Fruit fly (Drosophila melanogaster) whole organism, embryonic: ENCODE results near the gene CG13114.
A peak's percentile ranks its signal among the peaks of the same experiment; 100 is the strongest.

Experiments used
- Asciz ChIP-seq: fragments of 200-800 bp; sonication (Bioruptor generic); optimal IDR thresholded peaks from 2 replicates; lab custom pipeline; 2017; ENCODE audit warnings: missing biosample characterization, mild to moderate bottlenecking, missing genetic modification characterization, missing genetic modification reagents
- BEAF-32 ChIP-seq: fragments of 200-800 bp; sonication (Bioruptor generic); optimal IDR thresholded peaks from 3 replicates; lab custom pipeline; 2017; ENCODE audit warnings: missing biosample characterization, missing genetic modification characterization, mild to moderate bottlenecking, moderate library complexity, missing genetic modification reagents
- CG11560 ChIP-seq: fragments of 200-800 bp; sonication (Bioruptor generic); IDR thresholded peaks from 3 replicates; pipeline ENCODE4 v1.3.6; 2022; ENCODE audit warnings: missing biosample characterization, missing genetic modification characterization
- CG14860 ChIP-seq: fragments of 200-800 bp; sonication (Bioruptor generic); IDR thresholded peaks from 3 replicates; pipeline ENCODE4 v1.3.6; 2022; ENCODE audit warnings: missing biosample characterization, missing genetic modification characterization; ENCODE audit not compliant: partially characterized antibody
- CG14965 ChIP-seq: fragments of 200-800 bp; sonication (Bioruptor generic); optimal IDR thresholded peaks from 2 replicates; lab custom pipeline; 2016; ENCODE audit warnings: missing biosample characterization, missing genetic modification characterization, borderline replicate concordance
- CG15269 ChIP-seq: fragments of 200-800 bp; sonication (Bioruptor generic); optimal IDR thresholded peaks from 2 replicates; lab custom pipeline; 2018; ENCODE audit warnings: missing biosample characterization, mild to moderate bottlenecking, missing genetic modification characterization, moderate library complexity
- CG15514 ChIP-seq: fragments of 200-800 bp; sonication (Bioruptor generic); optimal IDR thresholded peaks from 3 replicates; lab custom pipeline; 2017; ENCODE audit warnings: missing biosample characterization, missing genetic modification characterization, mild to moderate bottlenecking, moderate library complexity, missing genetic modification reagents
- CG2129 ChIP-seq: fragments of 200-800 bp; sonication (Bioruptor generic); IDR thresholded peaks from 2 replicates; pipeline ENCODE4 v1.3.6; 2022; ENCODE audit warnings: missing biosample characterization, missing genetic modification characterization; ENCODE audit not compliant: partially characterized antibody
- CG2712 ChIP-seq: fragments of 200-800 bp; optimal IDR thresholded peaks from 3 replicates; lab custom pipeline; 2019; ENCODE audit warnings: missing biosample characterization, mild to moderate bottlenecking, missing genetic modification characterization, moderate library complexity
- CG32767 ChIP-seq: fragments of 200-800 bp; sonication (Bioruptor generic); IDR thresholded peaks from 2 replicates; pipeline ENCODE4 v1.3.6; 2022; ENCODE audit warnings: missing biosample characterization, missing genetic modification characterization
- CG4282 ChIP-seq: fragments of 200-800 bp; sonication (Bioruptor generic); optimal IDR thresholded peaks from 2 replicates; lab custom pipeline; 2016; ENCODE audit warnings: missing biosample characterization, missing genetic modification characterization
- CG43689 ChIP-seq: fragments of 200-800 bp; sonication (Bioruptor generic); IDR thresholded peaks from 2 replicates; pipeline ENCODE4 v1.3.6; 2022; ENCODE audit warnings: missing biosample characterization, missing genetic modification characterization
- CG4730 ChIP-seq: fragments of 200-800 bp; sonication (Bioruptor generic); IDR thresholded peaks from 2 replicates; pipeline ENCODE4 v1.3.6; 2022; ENCODE audit warnings: missing biosample characterization, missing genetic modification characterization
- CG5180 ChIP-seq: fragments of 200-800 bp; sonication (Bioruptor generic); optimal IDR thresholded peaks from 3 replicates; lab custom pipeline; 2017; ENCODE audit warnings: missing biosample characterization, missing genetic modification characterization, mild to moderate bottlenecking, moderate library complexity, missing genetic modification reagents
- CG6654 ChIP-seq: fragments of 200-800 bp; sonication (Bioruptor generic); optimal IDR thresholded peaks from 2 replicates; lab custom pipeline; 2017; ENCODE audit warnings: missing biosample characterization, mild to moderate bottlenecking, missing genetic modification characterization
- CG7357 ChIP-seq: fragments of 200-800 bp; sonication (Bioruptor generic); IDR thresholded peaks from 3 replicates; pipeline ENCODE4 v1.3.6; 2022; ENCODE audit warnings: missing biosample characterization, missing genetic modification characterization
- CG7556 ChIP-seq: fragments of 200-800 bp; sonication (Bioruptor generic); optimal IDR thresholded peaks from 2 replicates; lab custom pipeline; 2017; ENCODE audit warnings: missing biosample characterization, mild to moderate bottlenecking, missing genetic modification characterization
- CG7745 ChIP-seq: fragments of 200-800 bp; sonication (Bioruptor generic); optimal IDR thresholded peaks from 2 replicates; lab custom pipeline; 2018; ENCODE audit warnings: missing biosample characterization, mild to moderate bottlenecking, missing genetic modification characterization, moderate library complexity
- CG8478 ChIP-seq: fragments of >200 bp; optimal IDR thresholded peaks from 2 replicates; lab custom pipeline; 2018
- CG8924 ChIP-seq: fragments of 200-800 bp; optimal IDR thresholded peaks from 3 replicates; lab custom pipeline; 2019; ENCODE audit warnings: missing biosample characterization, mild to moderate bottlenecking, missing genetic modification characterization, moderate library complexity
- Deaf1 ChIP-seq: fragments of 200-800 bp; optimal IDR thresholded peaks from 3 replicates; lab custom pipeline; 2019; ENCODE audit warnings: missing biosample characterization, mild to moderate bottlenecking, missing genetic modification characterization, moderate library complexity
- Ets65A ChIP-seq: fragments of 200-800 bp; sonication (Bioruptor generic); peaks from one replicate; lab custom pipeline; 2016; ENCODE audit warnings: missing biosample characterization, missing genetic modification characterization
- H2.0 ChIP-seq: fragments of 200-800 bp; sonication (Bioruptor generic); IDR thresholded peaks from 2 replicates; pipeline ENCODE4 v1.3.6; 2022; ENCODE audit warnings: missing biosample characterization, missing genetic modification characterization
- HLH4C ChIP-seq: fragments of 200-800 bp; sonication (Bioruptor generic); IDR thresholded peaks from 3 replicates; pipeline ENCODE4 v1.3.6; 2022; ENCODE audit warnings: missing biosample characterization, missing genetic modification characterization; ENCODE audit not compliant: partially characterized antibody
- Kr ChIP-seq: fragments of 200-800 bp; sonication (Bioruptor generic); optimal IDR thresholded peaks from 2 replicates; lab custom pipeline; 2017; ENCODE audit warnings: missing biosample characterization, mild to moderate bottlenecking, missing genetic modification characterization
- Nf-YA ChIP-seq: fragments of 200-800 bp; sonication (Bioruptor generic); IDR thresholded peaks from 2 replicates; pipeline ENCODE4 v1.3.6; 2022; ENCODE audit warnings: missing biosample characterization, missing genetic modification characterization
- Side ChIP-seq: fragments of 200-800 bp; sonication (Bioruptor generic); optimal IDR thresholded peaks from 2 replicates; lab custom pipeline; 2016; ENCODE audit warnings: missing biosample characterization, missing genetic modification characterization
- Vsx1 ChIP-seq: fragments of 200-800 bp; sonication (Bioruptor generic); optimal IDR thresholded peaks from 2 replicates; lab custom pipeline; 2017; ENCODE audit warnings: missing biosample characterization, mild to moderate bottlenecking, missing genetic modification characterization, missing genetic modification reagents
- ara ChIP-seq: fragments of 200-800 bp; sonication (Bioruptor generic); IDR thresholded peaks from 2 replicates; pipeline ENCODE4 v1.3.6; 2022; ENCODE audit warnings: missing biosample characterization, missing genetic modification characterization
- crc ChIP-seq: fragments of 200-800 bp; sonication (Bioruptor generic); optimal IDR thresholded peaks from 2 replicates; lab custom pipeline; 2016; ENCODE audit warnings: missing biosample characterization, missing genetic modification characterization
- dm ChIP-seq: fragments of 200-800 bp; sonication (Bioruptor generic); optimal IDR thresholded peaks from 3 replicates; lab custom pipeline; 2016; ENCODE audit warnings: missing biosample characterization, missing genetic modification characterization
- esg ChIP-seq: fragments of 200-800 bp; sonication (Bioruptor generic); conservative IDR thresholded peaks from 2 replicates; pipeline ENCODE4 v1.3.6; 2022; ENCODE audit warnings: missing biosample characterization, missing genetic modification characterization
- fd3F ChIP-seq: fragments of 200-800 bp; sonication (Bioruptor generic); optimal IDR thresholded peaks from 2 replicates; lab custom pipeline; 2018; ENCODE audit warnings: missing biosample characterization, mild to moderate bottlenecking, missing genetic modification characterization, moderate library complexity
- fru ChIP-seq: fragments of >200 bp; optimal IDR thresholded peaks from 2 replicates; lab custom pipeline; 2017
- gcm2 ChIP-seq: fragments of 200-800 bp; sonication (Bioruptor generic); optimal IDR thresholded peaks from 2 replicates; lab custom pipeline; 2016; ENCODE audit warnings: missing biosample characterization, missing genetic modification characterization
- gem ChIP-seq: fragments of 200-800 bp; sonication (Bioruptor generic); optimal IDR thresholded peaks from 2 replicates; lab custom pipeline; 2019; ENCODE audit warnings: missing biosample characterization, mild to moderate bottlenecking, missing genetic modification characterization, moderate library complexity
- h ChIP-seq: fragments of >200 bp; optimal IDR thresholded peaks from 2 replicates; lab custom pipeline; 2017
- ind ChIP-seq: fragments of 200-800 bp; sonication (Bioruptor generic); optimal IDR thresholded peaks from 3 replicates; lab custom pipeline; 2016; ENCODE audit warnings: missing biosample characterization, missing genetic modification characterization
- maf-S ChIP-seq: fragments of 200-800 bp; sonication (Bioruptor generic); optimal IDR thresholded peaks from 2 replicates; lab custom pipeline; 2016; ENCODE audit warnings: missing biosample characterization, missing genetic modification characterization
- nau ChIP-seq: fragments of 200-800 bp; sonication (Bioruptor generic); optimal IDR thresholded peaks from 3 replicates; lab custom pipeline; 2017; ENCODE audit warnings: missing biosample characterization, mild to moderate bottlenecking, missing genetic modification characterization, missing genetic modification reagents
- nerfin-1 ChIP-seq: fragments of 200-800 bp; sonication (Bioruptor generic); optimal IDR thresholded peaks from 3 replicates; lab custom pipeline; 2019; ENCODE audit warnings: missing biosample characterization, mild to moderate bottlenecking, missing genetic modification characterization, moderate library complexity
- pita ChIP-seq: fragments of 200-800 bp; sonication (Bioruptor generic); optimal IDR thresholded peaks from 2 replicates; lab custom pipeline; 2017; ENCODE audit warnings: missing biosample characterization, mild to moderate bottlenecking, missing genetic modification characterization
- schlank ChIP-seq: fragments of 200-800 bp; sonication (Bioruptor generic); optimal IDR thresholded peaks from 2 replicates; lab custom pipeline; 2018; ENCODE audit warnings: missing biosample characterization, mild to moderate bottlenecking, missing genetic modification characterization
- sd ChIP-seq: fragments of 200-800 bp; sonication (Bioruptor generic); optimal IDR thresholded peaks from 3 replicates; lab custom pipeline; 2018; ENCODE audit warnings: missing biosample characterization, mild to moderate bottlenecking, missing genetic modification characterization, moderate library complexity
- sens-2 ChIP-seq: fragments of 200-800 bp; sonication (Bioruptor generic); IDR thresholded peaks from 2 replicates; pipeline ENCODE4 v1.3.6; 2022; ENCODE audit warnings: missing biosample characterization, missing genetic modification characterization
- slbo ChIP-seq: fragments of 200-800 bp; sonication (Bioruptor generic); IDR thresholded peaks from 2 replicates; pipeline ENCODE4 v1.3.6; 2022; ENCODE audit warnings: missing biosample characterization, missing genetic modification characterization
- stwl ChIP-seq: fragments of 200-800 bp; sonication (Bioruptor generic); optimal IDR thresholded peaks from 3 replicates; lab custom pipeline; 2018; ENCODE audit warnings: missing biosample characterization, mild to moderate bottlenecking, missing genetic modification characterization, moderate library complexity
- tio ChIP-seq: fragments of 200-800 bp; sonication (Bioruptor generic); optimal IDR thresholded peaks from 2 replicates; lab custom pipeline; 2017; ENCODE audit warnings: missing biosample characterization, missing genetic modification characterization, inconsistent platforms
- toy ChIP-seq: fragments of 200-800 bp; sonication (Bioruptor generic); IDR thresholded peaks from 2 replicates; pipeline ENCODE4 v1.3.6; 2022; ENCODE audit warnings: missing biosample characterization, missing genetic modification characterization
- tx ChIP-seq: fragments of 200-800 bp; sonication (Bioruptor generic); optimal IDR thresholded peaks from 2 replicates; lab custom pipeline; 2016; ENCODE audit warnings: missing biosample characterization, missing genetic modification characterization

The CG13114 gene

DNA sequence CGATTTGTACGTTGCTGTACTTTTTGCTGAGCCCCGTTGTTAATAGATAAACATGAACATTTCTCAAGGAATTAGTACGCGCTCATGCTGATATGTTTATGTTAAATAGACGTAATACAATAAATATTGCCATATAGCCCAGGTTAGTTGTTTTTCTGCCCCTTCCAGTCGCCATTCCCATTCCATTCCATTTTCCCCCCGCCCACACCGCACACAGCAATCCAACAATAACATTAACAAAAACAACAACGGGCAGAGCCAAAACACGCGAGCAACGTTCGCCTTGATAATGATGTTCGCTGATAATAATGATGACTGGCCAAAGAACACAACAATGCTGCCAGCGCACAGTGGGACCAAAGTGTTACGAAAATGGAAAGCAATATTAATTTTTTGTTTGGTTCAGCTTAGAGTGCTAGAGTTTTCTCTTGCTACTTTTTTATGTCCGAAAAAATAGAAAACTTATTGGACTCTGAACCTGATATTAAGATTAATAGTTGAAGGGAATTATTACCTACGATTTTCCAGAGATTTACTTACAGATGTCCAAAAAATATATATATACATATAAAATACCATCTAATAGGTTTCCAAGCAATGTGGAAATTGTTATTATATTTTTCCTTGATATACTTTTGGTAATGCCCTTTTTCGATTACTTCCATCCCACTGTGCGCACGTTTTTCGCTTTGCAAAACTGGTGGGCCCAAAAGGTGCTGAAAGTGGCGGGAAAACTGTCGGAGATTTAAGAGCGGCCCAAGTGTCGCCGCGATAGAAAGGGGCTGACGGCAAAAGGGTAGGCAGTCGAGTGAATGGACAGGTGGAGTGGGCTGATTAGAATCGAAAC is 24.2 kb downstream of the CG13114 start (continued):
- peak; percentile 98 for TF ChIP-seq gem
- TF ChIP-seq fru, result no peak
- TF ChIP-seq CG32767 (GFP tag; lab: Robert Waterston, UW), result peak; percentile 85
- peak; percentile 58 for TF ChIP-seq maf-S
- peak; percentile 97 for TF ChIP-seq tio
- TF ChIP-seq CG15269 (tag; lab: Kevin White, UChicago), result peak; percentile 98
- peak; percentile 70 for TF ChIP-seq sens-2
- TF ChIP-seq tx (GFP tag; lab: Kevin White, UChicago), result peak; percentile 85
- TF ChIP-seq ara (GFP tag; lab: Robert Waterston, UW), result peak; percentile 81
- peak; percentile 90 for TF ChIP-seq nerfin-1
- TF ChIP-seq CG2712 (tag; lab: Kevin White, UChicago), result peak; percentile 97
- peak; percentile 81 for TF ChIP-seq CG11560
- TF ChIP-seq CG6654, result peak; percentile 90
- no peak for TF ChIP-seq CG8478 (lab: Kevin White, UChicago)
- peak; percentile 95 for TF ChIP-seq fd3F (GFP tag; lab: Kevin White, UChicago)
- peak; percentile 97 for TF ChIP-seq gcm2
- TF ChIP-seq Nf-YA (GFP tag; lab: Robert Waterston, UW), result peak; percentile 72
- peak; percentile 96 for TF ChIP-seq Asciz (GFP tag; lab: Kevin White, UChicago)
- no peak for TF ChIP-seq CG2129
- peak; percentile 85 for TF ChIP-seq esg (GFP tag; lab: Robert Waterston, UW)
- TF ChIP-seq nau (GFP tag; lab: Kevin White, UChicago), result peak; percentile 95
- TF ChIP-seq CG7357 (GFP tag; lab: Robert Waterston, UW), result peak; percentile 83
- peak; percentile 90 for TF ChIP-seq CG15514
- TF ChIP-seq Deaf1 (tag; lab: Kevin White, UChicago), result peak; percentile 87
- peak; percentile 74 for TF ChIP-seq CG4730
- peak; percentile 98 for TF ChIP-seq CG8924
- peak; percentile 19 for TF ChIP-seq BEAF-32 (GFP tag; lab: Kevin White, UChicago)
- peak; percentile 93 for TF ChIP-seq Vsx1 (GFP tag; lab: Kevin White, UChicago)
- no peak; the same call in 2 of the 3 replicates for TF ChIP-seq HLH4C (GFP tag; lab: Robert Waterston, UW)
- peak; percentile 99 for TF ChIP-seq CG7556 (GFP tag; lab: Kevin White, UChicago)
- TF ChIP-seq toy (GFP tag; lab: Robert Waterston, UW), result peak; percentile 72
- peak; percentile 93 for TF ChIP-seq CG4282 (GFP tag; lab: Kevin White, UChicago)
- peak; percentile 71 for TF ChIP-seq Ets65A (GFP tag; lab: Kevin White, UChicago)
- TF ChIP-seq stwl (tag; lab: Kevin White, UChicago), result peak; percentile 56
- TF ChIP-seq crc, result peak; percentile 58
- peak; percentile 79 for TF ChIP-seq dm (GFP tag; lab: Kevin White, UChicago)
- TF ChIP-seq CG14965 (GFP tag; lab: Kevin White, UChicago), result no peak
- peak; percentile 79 for TF ChIP-seq Side
- TF ChIP-seq Kr (GFP tag; lab: Kevin White, UChicago), result peak; percentile 85
- no peak; the same call in 2 of the 3 replicates for TF ChIP-seq CG14860 (GFP tag; lab: Robert Waterston, UW)
- peak; percentile 83 for TF ChIP-seq schlank (tag; lab: Kevin White, UChicago)
- no peak for TF ChIP-seq CG7745 (tag; lab: Kevin White, UChicago)
- TF ChIP-seq sd (tag; lab: Kevin White, UChicago), result peak; percentile 86
- TF ChIP-seq slbo (GFP tag; lab: Robert Waterston, UW), result peak; percentile 90
- peak; percentile 73 for TF ChIP-seq H2.0 (GFP tag; lab: Robert Waterston, UW)
- TF ChIP-seq h (lab: Kevin White, UChicago), result no peak
- peak; percentile 94 for TF ChIP-seq ind (GFP tag; lab: Kevin White, UChicago)
- no peak for TF ChIP-seq pita (GFP tag; lab: Kevin White, UChicago)
- TF ChIP-seq CG43689 (GFP tag; lab: Robert Waterston, UW), result peak; percentile 67
- peak; percentile 89 for TF ChIP-seq CG5180 (GFP tag; lab: Kevin White, UChicago)
